Fruit fly (Drosophila melanogaster): ENCODE data around the gene CG15043.
A peak's percentile ranks its signal among the peaks of the same experiment; 100 is the strongest.

Gene CG15043

DNA sequence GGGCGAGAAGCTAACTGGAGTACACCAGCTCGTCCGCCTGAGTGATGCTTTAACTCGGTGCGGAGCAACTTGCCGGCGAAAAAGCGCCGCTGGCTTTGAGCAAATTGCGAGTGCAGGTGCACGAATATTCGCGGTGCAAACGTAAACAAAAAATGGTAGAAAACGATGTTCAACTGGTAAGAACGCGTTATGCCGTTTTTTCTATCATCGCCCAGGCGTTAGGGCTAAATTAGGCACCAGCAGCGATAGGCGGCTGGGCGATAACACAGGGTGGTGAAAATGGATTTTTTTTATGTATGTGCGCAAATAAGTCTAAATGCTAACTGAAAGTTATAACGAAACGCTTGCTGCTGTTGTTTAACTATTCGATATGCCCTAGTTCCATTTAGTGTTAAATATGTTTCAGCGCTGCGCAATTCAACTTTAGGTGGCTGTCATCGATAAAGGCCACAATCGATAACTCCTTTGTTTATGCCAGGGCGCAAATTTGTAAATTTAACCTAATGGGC, 5.8 kb upstream of the CG15043 start, which contains the start of the genes Pgant7 and Xrcc2:
Gene Pgant7 (minus strand): TSS at position 308 of the 509 bp plus-strand sequence.
Gene Xrcc2 (plus strand): TSS at position 449 of the 509 bp plus-strand sequence.
- TF ChIP-seq dsx (GFP tag; optimal IDR thresholded peaks at IDR 0.05; ENCODE audit: poor library complexity, severe bottlenecking): peak; percentile 9
- TF ChIP-seq Eip78C (GFP tag): peak; percentile 38
- TF ChIP-seq ss (GFP tag; optimal IDR thresholded peaks at IDR 0.05): peak in 1 of 2 experiments; percentile 8
- peak; percentile 88 for TF ChIP-seq Sox14 (GFP tag; optimal IDR thresholded peaks at IDR 0.05)
- no peak for TF ChIP-seq CG6276 (GFP tag; optimal IDR thresholded peaks at IDR 0.05)
- TF ChIP-seq CG16779 (tag; optimal IDR thresholded peaks at IDR 0.05): no peak
- TF ChIP-seq esn (GFP tag; optimal IDR thresholded peaks at IDR 0.05): peak; percentile 3

- TF ChIP-seq ss (GFP tag; optimal IDR thresholded peaks at IDR 0.05) (no peak), eg (GFP tag; IDR thresholded peaks at IDR 0.05) (no peak), net (GFP tag; optimal IDR thresholded peaks at IDR 0.05) (no peak), Eip78C (GFP tag) (no peak), CG9139 (GFP tag; optimal IDR thresholded peaks at IDR 0.05) (no peak), CG34406 (GFP tag; optimal IDR thresholded peaks at IDR 0.05) (no peak), lz (GFP tag; optimal IDR thresholded peaks at IDR 0.05) (no peak), CG8319 (GFP tag; optimal IDR thresholded peaks at IDR 0.05) (no peak), salr (GFP tag; optimal IDR thresholded peaks at IDR 0.05) (no peak), CG6792 (GFP tag; optimal IDR thresholded peaks at IDR 0.05) (no peak), CG6163 (GFP tag; IDR thresholded peaks at IDR 0.05) (no peak), CG31627 (GFP tag; optimal IDR thresholded peaks at IDR 0.05) (no peak), acj6 (GFP tag; optimal IDR thresholded peaks at IDR 0.05) (no peak), pdm3 (GFP tag; optimal IDR thresholded peaks at IDR 0.05) (no peak), topi (GFP tag; optimal IDR thresholded peaks at IDR 0.05) (no peak), Eip75B (GFP tag; optimal IDR thresholded peaks at IDR 0.05) (no peak), CG11902 (GFP tag; optimal IDR thresholded peaks at IDR 0.05) (no peak), Met (GFP tag; optimal IDR thresholded peaks at IDR 0.05) (no peak), Gug (GFP tag; IDR thresholded peaks at IDR 0.05) (no peak)
Observed at dm6 chrX:18491941-18492340, 2.0 kb downstream of the CG15043 start, which contains the start of gene CG15044. Gene CG15044 (minus strand): TSS chrX:18492006.

DNA sequence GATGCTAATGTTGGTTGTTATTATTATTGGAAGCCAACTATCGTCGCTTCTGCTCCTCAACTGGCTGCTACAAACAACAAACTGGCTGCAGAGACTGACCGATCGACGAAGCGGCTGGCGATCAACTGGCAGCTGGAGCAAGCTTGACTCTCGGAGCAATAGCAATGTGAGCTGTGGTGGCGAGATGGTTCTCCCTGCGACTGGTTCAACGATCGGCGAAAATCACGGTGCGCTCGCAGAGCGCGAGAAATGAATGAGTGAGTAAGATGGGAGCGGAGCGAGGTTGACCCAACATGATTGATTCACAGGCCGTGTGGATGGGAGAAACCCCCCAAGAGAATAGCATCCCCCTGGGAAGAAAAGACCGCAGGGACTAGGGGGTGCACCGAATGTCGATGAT, 4.5 kb downstream of the CG15043 start, which contains the start of gene CG15046:
Gene CG15046 (minus strand): TSS at position 112 of the 400 bp plus-strand sequence.
- TF ChIP-seq fkh (GFP tag; optimal IDR thresholded peaks at IDR 0.05) (no peak), esn (GFP tag; optimal IDR thresholded peaks at IDR 0.05) (no peak), CG31627 (GFP tag; optimal IDR thresholded peaks at IDR 0.05) (no peak), Ets96B (tag; optimal IDR thresholded peaks at IDR 0.05) (no peak), CG1621 (tag; optimal IDR thresholded peaks at IDR 0.05) (peak; percentile 15), topi (GFP tag; optimal IDR thresholded peaks at IDR 0.05) (no peak), cyc (GFP tag; optimal IDR thresholded peaks at IDR 0.05) (no peak), Met (GFP tag; optimal IDR thresholded peaks at IDR 0.05) (no peak), Eip78C (GFP tag) (peak; percentile 52), Gug (GFP tag; IDR thresholded peaks at IDR 0.05) (no peak), CG8632 (GFP tag; optimal IDR thresholded peaks at IDR 0.05) (no peak), CG6854 (GFP tag; optimal IDR thresholded peaks at IDR 0.05) (no peak), vri (GFP tag; optimal IDR thresholded peaks at IDR 0.05) (no peak), eg (GFP tag; IDR thresholded peaks at IDR 0.05) (0 out of 3 replicates have a peak, but pooled peaks have one; percentile 18), CG6276 (GFP tag; optimal IDR thresholded peaks at IDR 0.05) (peak; percentile 15), spab (GFP tag; optimal IDR thresholded peaks at IDR 0.05) (no peak), svp (GFP tag) (peak; percentile 56), acj6 (GFP tag; optimal IDR thresholded peaks at IDR 0.05) (no peak), Sox102F (GFP tag; optimal IDR thresholded peaks at IDR 0.05) (no peak), CG15336 (GFP tag; IDR thresholded peaks at IDR 0.05) (peak; percentile 51; the same call in 1 of the 2 replicates), CG3032 (tag; optimal IDR thresholded peaks at IDR 0.05) (no peak), CG11762 (GFP tag; optimal IDR thresholded peaks at IDR 0.05; ENCODE audit: insufficient read depth) (no peak), CG6808 (GFP tag; optimal IDR thresholded peaks at IDR 0.05) (no peak), CG6163 (GFP tag; IDR thresholded peaks at IDR 0.05) (peak; percentile 55; the same call in 1 of the 3 replicates), ss (GFP tag; optimal IDR thresholded peaks at IDR 0.05) (no peak), Eip93F (GFP tag; optimal IDR thresholded peaks at IDR 0.05) (no peak), dsx (GFP tag; optimal IDR thresholded peaks at IDR 0.05; ENCODE audit: poor library complexity, severe bottlenecking) (no peak)
